Worm (Caenorhabditis elegans): ENCODE measurements around the gene nlg-1.

- TF ChIP-seq pha-4 (tag; optimal IDR thresholded peaks at IDR 0.05) (no peak), ama-1 (optimal IDR thresholded peaks at IDR 0.05) (no peak), ama-1 (GFP tag; optimal IDR thresholded peaks at IDR 0.05) (no peak), F52B5.7 (tag; optimal IDR thresholded peaks at IDR 0.05) (peak; percentile 63), unc-62 (GFP tag; optimal IDR thresholded peaks at IDR 0.05) (no peak), madf-8 (GFP tag; conservative IDR thresholded peaks at IDR 0.05) (no peak)
Measured at ce11 chrX:13583895-13584344, 47.1 kb downstream of the nlg-1 start.
